Fruit fly (Drosophila melanogaster) whole organism, embryonic: ENCODE results near the gene CG18266.
A peak's percentile ranks its signal among the peaks of the same experiment; 100 is the strongest.

Source experiments
- CG10147 ChIP-seq: fragments of 200-800 bp; sonication (Bioruptor generic); optimal IDR thresholded peaks from 2 replicates; lab custom pipeline; 2019; ENCODE audit warnings: missing biosample characterization, mild to moderate bottlenecking, missing genetic modification characterization, moderate library complexity
- CG1024 ChIP-seq: fragments of 200-800 bp; sonication (Bioruptor generic); IDR thresholded peaks from 2 replicates; pipeline ENCODE4 v1.3.6; 2022; ENCODE audit warnings: missing biosample characterization, missing genetic modification characterization
- CG12659 ChIP-seq: fragments of 200-800 bp; sonication (Bioruptor generic); optimal IDR thresholded peaks from 3 replicates; lab custom pipeline; 2017; ENCODE audit warnings: mild to moderate bottlenecking, missing biosample characterization, missing genetic modification reagents, missing genetic modification characterization
- CG12744 ChIP-seq: fragments of 200-800 bp; sonication (Bioruptor generic); optimal IDR thresholded peaks from 2 replicates; lab custom pipeline; 2016; ENCODE audit warnings: missing biosample characterization, missing genetic modification characterization
- CG13775 ChIP-seq: fragments of 200-800 bp; sonication (Bioruptor generic); optimal IDR thresholded peaks from 3 replicates; lab custom pipeline; 2017; ENCODE audit warnings: missing biosample characterization, mild to moderate bottlenecking, missing genetic modification characterization
- CG13894 ChIP-seq: fragments of 200-800 bp; sonication (Bioruptor generic); optimal IDR thresholded peaks from 3 replicates; lab custom pipeline; 2018; ENCODE audit warnings: missing biosample characterization, mild to moderate bottlenecking, missing genetic modification characterization, moderate library complexity
- CG2712 ChIP-seq: fragments of 200-800 bp; optimal IDR thresholded peaks from 3 replicates; lab custom pipeline; 2019; ENCODE audit warnings: missing biosample characterization, mild to moderate bottlenecking, missing genetic modification characterization, moderate library complexity
- CG2875 ChIP-seq: fragments of 200-800 bp; sonication (Bioruptor generic); optimal IDR thresholded peaks from 2 replicates; lab custom pipeline; 2017; ENCODE audit warnings: missing biosample characterization, mild to moderate bottlenecking, missing genetic modification characterization, missing genetic modification reagents
- CG3065 ChIP-seq: fragments of 200-800 bp; sonication (Bioruptor generic); optimal IDR thresholded peaks from 2 replicates; lab custom pipeline; 2016; ENCODE audit warnings: missing biosample characterization, missing genetic modification characterization
- CG4617 ChIP-seq: fragments of 200-800 bp; sonication (Bioruptor generic); optimal IDR thresholded peaks from 3 replicates; lab custom pipeline; 2016; ENCODE audit warnings: missing biosample characterization, missing genetic modification characterization, borderline replicate concordance
- CG5953 ChIP-seq: fragments of 200-800 bp; sonication (Bioruptor generic); IDR thresholded peaks from 2 replicates; pipeline ENCODE4 v1.3.6; 2022; ENCODE audit warnings: missing biosample characterization, missing genetic modification characterization
- CG7556 ChIP-seq: fragments of 200-800 bp; sonication (Bioruptor generic); optimal IDR thresholded peaks from 2 replicates; lab custom pipeline; 2017; ENCODE audit warnings: missing biosample characterization, mild to moderate bottlenecking, missing genetic modification characterization
- CG7745 ChIP-seq: fragments of 200-800 bp; sonication (Bioruptor generic); optimal IDR thresholded peaks from 2 replicates; lab custom pipeline; 2018; ENCODE audit warnings: missing biosample characterization, mild to moderate bottlenecking, missing genetic modification characterization, moderate library complexity
- CG7987 ChIP-seq: fragments of 200-800 bp; sonication (Bioruptor generic); optimal IDR thresholded peaks from 2 replicates; lab custom pipeline; 2018; ENCODE audit warnings: missing biosample characterization, mild to moderate bottlenecking, missing genetic modification characterization, moderate library complexity
- CG9797 ChIP-seq: fragments of 200-800 bp; sonication (Bioruptor generic); optimal IDR thresholded peaks from 3 replicates; lab custom pipeline; 2018; ENCODE audit warnings: missing biosample characterization, mild to moderate bottlenecking, missing genetic modification characterization
- CG9817 ChIP-seq: fragments of 200-800 bp; sonication (Bioruptor generic); optimal IDR thresholded peaks from 2 replicates; lab custom pipeline; 2018; ENCODE audit warnings: missing biosample characterization, mild to moderate bottlenecking, missing genetic modification characterization, moderate library complexity
- CTCF ChIP-seq: fragments of 200-800 bp; sonication (Bioruptor generic); optimal IDR thresholded peaks from 2 replicates; lab custom pipeline; 2017; ENCODE audit warnings: missing biosample characterization, mild to moderate bottlenecking, missing genetic modification characterization, moderate library complexity
- Chrac-16 ChIP-seq: fragments of 200-800 bp; sonication (Bioruptor generic); optimal IDR thresholded peaks from 3 replicates; lab custom pipeline; 2016; ENCODE audit warnings: missing biosample characterization, missing genetic modification characterization
- Dip3 ChIP-seq: fragments of 200-800 bp; sonication (Bioruptor generic); optimal IDR thresholded peaks from 3 replicates; lab custom pipeline; 2016; ENCODE audit warnings: missing biosample characterization, missing genetic modification characterization
- Gug ChIP-seq: fragments of 200-800 bp; sonication (Bioruptor generic); IDR thresholded peaks from 4 replicates; pipeline ENCODE4 v1.3.6; 2022; ENCODE audit warnings: missing biosample characterization, missing genetic modification characterization
- H2.0 ChIP-seq: fragments of 200-800 bp; sonication (Bioruptor generic); IDR thresholded peaks from 2 replicates; pipeline ENCODE4 v1.3.6; 2022; ENCODE audit warnings: missing biosample characterization, missing genetic modification characterization
- HLH4C ChIP-seq: fragments of 200-800 bp; sonication (Bioruptor generic); IDR thresholded peaks from 3 replicates; pipeline ENCODE4 v1.3.6; 2022; ENCODE audit warnings: missing biosample characterization, missing genetic modification characterization; ENCODE audit not compliant: partially characterized antibody
- Hsf ChIP-seq: fragments of 200-800 bp; sonication (Bioruptor generic); optimal IDR thresholded peaks from 3 replicates; lab custom pipeline; 2016; ENCODE audit warnings: missing biosample characterization, missing genetic modification characterization
- Mes4 ChIP-seq: fragments of 200-800 bp; sonication (Bioruptor generic); optimal IDR thresholded peaks from 2 replicates; lab custom pipeline; 2016; ENCODE audit warnings: missing biosample characterization, missing genetic modification characterization
- PHDP ChIP-seq: fragments of 200-800 bp; sonication (Bioruptor generic); optimal IDR thresholded peaks from 3 replicates; lab custom pipeline; 2018; ENCODE audit warnings: missing biosample characterization, mild to moderate bottlenecking, missing genetic modification characterization, moderate library complexity
- Ptx1 ChIP-seq: fragments of 200-800 bp; sonication (Bioruptor generic); IDR thresholded peaks from 2 replicates; pipeline ENCODE4 v1.3.6; 2022; ENCODE audit warnings: missing biosample characterization, missing genetic modification characterization
- Sin3A ChIP-seq: fragments of >200 bp; optimal IDR thresholded peaks from 2 replicates; lab custom pipeline; 2018
- Spps ChIP-seq: fragments of 200-800 bp; sonication (Bioruptor generic); optimal IDR thresholded peaks from 2 replicates; lab custom pipeline; 2018; ENCODE audit warnings: missing biosample characterization, mild to moderate bottlenecking, missing genetic modification characterization
- Tbp ChIP-seq: fragments of >200 bp; optimal IDR thresholded peaks from 2 replicates; lab custom pipeline; 2018; ENCODE audit warnings: missing biosample characterization, missing genetic modification characterization
- YL-1 ChIP-seq: fragments of 200-800 bp; sonication (Bioruptor generic); optimal IDR thresholded peaks from 3 replicates; lab custom pipeline; 2017; ENCODE audit warnings: missing biosample characterization, mild to moderate bottlenecking, missing genetic modification characterization
- az2 ChIP-seq: fragments of 200-800 bp; sonication (Bioruptor generic); optimal IDR thresholded peaks from 3 replicates; lab custom pipeline; 2016; ENCODE audit warnings: missing biosample characterization, missing genetic modification characterization
- cg ChIP-seq: fragments of 200-800 bp; sonication (Bioruptor generic); optimal IDR thresholded peaks from 3 replicates; lab custom pipeline; 2019; ENCODE audit warnings: missing biosample characterization, mild to moderate bottlenecking, missing genetic modification characterization, moderate library complexity
- crc ChIP-seq: fragments of 200-800 bp; sonication (Bioruptor generic); optimal IDR thresholded peaks from 2 replicates; lab custom pipeline; 2016; ENCODE audit warnings: missing biosample characterization, missing genetic modification characterization
- dati ChIP-seq: fragments of 200-800 bp; sonication (Bioruptor generic); IDR thresholded peaks from 2 replicates; pipeline ENCODE4 v1.3.6; 2022; ENCODE audit warnings: missing biosample characterization, missing genetic modification characterization
- dmrt11E ChIP-seq: fragments of 200-800 bp; sonication (Bioruptor generic); optimal IDR thresholded peaks from 3 replicates; lab custom pipeline; 2018; ENCODE audit warnings: missing biosample characterization, mild to moderate bottlenecking, missing genetic modification characterization, moderate library complexity
- en ChIP-seq: fragments of 200-800 bp; sonication (Bioruptor generic); optimal IDR thresholded peaks from 2 replicates; lab custom pipeline; 2016; ENCODE audit warnings: missing biosample characterization, missing genetic modification characterization
- eve ChIP-seq, 2 experiments: fragments of >200 bp; optimal IDR thresholded peaks; 2 replicates each; lab custom pipeline; 2017; ENCODE audit warnings: missing biosample characterization in 2 of 2, missing genetic modification characterization in 2 of 2
- fd102C ChIP-seq: fragments of 200-800 bp; sonication (Bioruptor generic); optimal IDR thresholded peaks from 2 replicates; lab custom pipeline; 2018; ENCODE audit warnings: missing biosample characterization, mild to moderate bottlenecking, missing genetic modification characterization, moderate library complexity
- gem ChIP-seq: fragments of 200-800 bp; sonication (Bioruptor generic); optimal IDR thresholded peaks from 2 replicates; lab custom pipeline; 2019; ENCODE audit warnings: missing biosample characterization, mild to moderate bottlenecking, missing genetic modification characterization, moderate library complexity
- jing ChIP-seq: fragments of 200-800 bp; sonication (Bioruptor generic); optimal IDR thresholded peaks from 2 replicates; lab custom pipeline; 2018; ENCODE audit warnings: missing biosample characterization, mild to moderate bottlenecking, missing genetic modification characterization
- kay ChIP-seq: fragments of 200-800 bp; sonication (Bioruptor generic); optimal IDR thresholded peaks from 2 replicates; lab custom pipeline; 2016; ENCODE audit warnings: missing biosample characterization, missing genetic modification characterization
- nau ChIP-seq: fragments of 200-800 bp; sonication (Bioruptor generic); optimal IDR thresholded peaks from 3 replicates; lab custom pipeline; 2017; ENCODE audit warnings: missing biosample characterization, mild to moderate bottlenecking, missing genetic modification characterization, missing genetic modification reagents
- nerfin-1 ChIP-seq: fragments of 200-800 bp; sonication (Bioruptor generic); optimal IDR thresholded peaks from 3 replicates; lab custom pipeline; 2019; ENCODE audit warnings: missing biosample characterization, mild to moderate bottlenecking, missing genetic modification characterization, moderate library complexity
- nerfin-2 ChIP-seq: fragments of 200-800 bp; sonication (Bioruptor generic); IDR thresholded peaks from 2 replicates; pipeline ENCODE4 v1.3.6; 2022; ENCODE audit warnings: missing biosample characterization, missing genetic modification characterization; ENCODE audit not compliant: partially characterized antibody
- onecut ChIP-seq: fragments of 200-800 bp; sonication (Bioruptor generic); IDR thresholded peaks from 2 replicates; pipeline ENCODE4 v1.3.6; 2022; ENCODE audit warnings: missing biosample characterization, missing genetic modification characterization
- sc ChIP-seq, 3 experiments: fragments of >200 bp in 2 of 3; fragments of 200-800 bp in 1 of 3; sonication (Bioruptor generic) in 1 of 3; optimal IDR thresholded peaks; 2 replicates in 2 of 3; 3 replicates in 1 of 3; lab custom pipeline; 2017; ENCODE audit warnings: mild to moderate bottlenecking in 1 of 3, missing biosample characterization in 1 of 3, missing genetic modification characterization in 1 of 3, missing genetic modification reagents in 1 of 3
- sob ChIP-seq: fragments of 200-800 bp; sonication (Bioruptor generic); IDR thresholded peaks from 2 replicates; pipeline ENCODE4 v1.3.6; 2022; ENCODE audit warnings: missing biosample characterization, missing genetic modification characterization
- ssp ChIP-seq: fragments of 200-800 bp; sonication (Bioruptor generic); IDR thresholded peaks from 2 replicates; pipeline ENCODE4 v1.3.6; 2022; ENCODE audit warnings: missing biosample characterization, missing genetic modification characterization
- tll ChIP-seq, 2 experiments: fragments of 200-800 bp in 1 of 2; fragments of >200 bp in 1 of 2; sonication (Bioruptor generic) in 1 of 2; optimal IDR thresholded peaks; 2 replicates each; lab custom pipeline; 2017 to 2019; ENCODE audit warnings: missing biosample characterization in 2 of 2, missing genetic modification characterization in 2 of 2, mild to moderate bottlenecking in 1 of 2, moderate library complexity in 1 of 2
- vvl ChIP-seq: fragments of 200-800 bp; sonication (Bioruptor generic); IDR thresholded peaks from 2 replicates; pipeline ENCODE4 v1.3.6; 2022; ENCODE audit warnings: missing biosample characterization, missing genetic modification characterization
- zen2 ChIP-seq: fragments of 200-800 bp; sonication (Bioruptor generic); IDR thresholded peaks from 3 replicates; pipeline ENCODE4 v1.3.6; 2022; ENCODE audit warnings: missing biosample characterization, missing genetic modification characterization; ENCODE audit not compliant: partially characterized antibody

Gene CG18266

DNA sequence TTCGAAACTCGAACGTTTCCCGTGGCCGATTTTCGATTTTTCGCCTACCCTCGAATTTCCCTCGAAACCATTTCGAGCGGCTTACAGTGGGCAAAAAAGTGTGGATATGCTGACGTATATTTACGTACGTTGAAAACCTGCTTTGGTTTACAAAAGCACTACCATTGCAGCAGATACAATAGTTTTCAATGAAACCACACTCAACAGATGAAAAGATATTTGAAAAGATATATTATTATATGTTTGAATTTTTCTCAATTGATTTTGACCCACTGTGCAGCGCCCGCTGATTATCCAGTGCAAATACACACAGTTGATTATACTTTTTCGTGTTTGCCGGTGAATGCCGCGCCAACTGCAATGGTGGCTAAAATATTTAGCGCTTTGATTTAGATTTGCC is 13.5 kb downstream of the CG18266 start (continued):
- no peak for TF ChIP-seq CG5953 (GFP tag; lab: Robert Waterston, UW)
- no peak for TF ChIP-seq CG2875 (GFP tag; lab: Kevin White, UChicago)
- no peak for TF ChIP-seq nerfin-2 (GFP tag; lab: Robert Waterston, UW)
- peak; percentile 20; the same call in 1 of the 2 replicates for TF ChIP-seq onecut
- TF ChIP-seq CG12744 (GFP tag; lab: Kevin White, UChicago): no peak
- TF ChIP-seq en: no peak
- TF ChIP-seq Dip3 (GFP tag; lab: Kevin White, UChicago): no peak
- no peak for TF ChIP-seq H2.0 (GFP tag; lab: Robert Waterston, UW)
- TF ChIP-seq kay: no peak
- no peak for TF ChIP-seq Gug
- no peak for TF ChIP-seq cg (GFP tag; lab: Kevin White, UChicago)
- TF ChIP-seq nau (GFP tag; lab: Kevin White, UChicago): no peak
- no peak for TF ChIP-seq CG3065 (GFP tag; lab: Kevin White, UChicago)
- 0 out of 2 replicates have a peak, but pooled peaks have one; percentile 3 for TF ChIP-seq dati (GFP tag; lab: Robert Waterston, UW)
- no peak for TF ChIP-seq CG9817 (tag; lab: Kevin White, UChicago)
- TF ChIP-seq Chrac-16 (GFP tag; lab: Kevin White, UChicago): no peak
- peak; percentile 22 for TF ChIP-seq Hsf (GFP tag; lab: Kevin White, UChicago)
- TF ChIP-seq CG7987 (GFP tag; lab: Kevin White, UChicago): no peak
- TF ChIP-seq zen2 (GFP tag; lab: Robert Waterston, UW): no peak
- no peak for TF ChIP-seq nerfin-1 (tag; lab: Kevin White, UChicago)
- TF ChIP-seq sc (optimal IDR thresholded peaks at IDR 0.05; lab: Kevin White, UChicago): no peak
- peak; percentile 13 for TF ChIP-seq sc (GFP tag; optimal IDR thresholded peaks at IDR 0.05; lab: Kevin White, UChicago)
- TF ChIP-seq dmrt11E (tag; lab: Kevin White, UChicago): peak; percentile 47
- TF ChIP-seq CG2712: no peak
- peak; percentile 20 for TF ChIP-seq fd102C (GFP tag; lab: Kevin White, UChicago)
- TF ChIP-seq vvl (GFP tag; lab: Robert Waterston, UW): 0 out of 2 replicates have a peak, but pooled peaks have one; percentile 36
- TF ChIP-seq CG1024 (GFP tag; lab: Robert Waterston, UW): no peak
- TF ChIP-seq gem: peak; percentile 66
- TF ChIP-seq crc (GFP tag; lab: Kevin White, UChicago): no peak
- TF ChIP-seq PHDP: no peak
- no peak for TF ChIP-seq Mes4 (GFP tag; lab: Kevin White, UChicago)
- TF ChIP-seq ssp (GFP tag; lab: Robert Waterston, UW): no peak
- TF ChIP-seq HLH4C (GFP tag; lab: Robert Waterston, UW): no peak
- no peak for TF ChIP-seq CG12659 (GFP tag; lab: Kevin White, UChicago)
- no peak for TF ChIP-seq tll (GFP tag; optimal IDR thresholded peaks at IDR 0.05; lab: Kevin White, UChicago)
- no peak for TF ChIP-seq Sin3A (lab: Kevin White, UChicago)
- no peak; the same call in 1 of the 2 replicates for TF ChIP-seq sob (GFP tag; lab: Robert Waterston, UW)
- peak; percentile 19 for TF ChIP-seq CG10147 (GFP tag; lab: Kevin White, UChicago)
- peak; percentile 6 for TF ChIP-seq jing (GFP tag; lab: Kevin White, UChicago)
- TF ChIP-seq Tbp: no peak
- no peak for TF ChIP-seq CG13775 (GFP tag; lab: Kevin White, UChicago)
- no peak for TF ChIP-seq Spps
- TF ChIP-seq YL-1 (GFP tag; lab: Kevin White, UChicago): no peak
- no peak for TF ChIP-seq CTCF (GFP tag; lab: Kevin White, UChicago)
- no peak for TF ChIP-seq CG9797 (GFP tag; lab: Kevin White, UChicago)
- no peak for TF ChIP-seq az2
- TF ChIP-seq CG7556: no peak
- TF ChIP-seq eve (GFP tag; optimal IDR thresholded peaks at IDR 0.05; lab: Kevin White, UChicago): no peak
- TF ChIP-seq Ptx1 (GFP tag; lab: Robert Waterston, UW): peak; percentile 42
- TF ChIP-seq CG13894: no peak
- TF ChIP-seq CG7745 (tag; lab: Kevin White, UChicago): no peak
- no peak for TF ChIP-seq CG4617
